Fruit fly (Drosophila melanogaster) whole organism: ENCODE data around the gene haf.

Experiments used
- CG8478 ChIP-seq: fragments of >200 bp; optimal IDR thresholded peaks from 2 replicates; lab custom pipeline; 2018; ENCODE audit warnings: inconsistent platforms
- Dll ChIP-seq: fragments of >200 bp; optimal IDR thresholded peaks from 2 replicates; lab custom pipeline; 2017
- EcR ChIP-seq, 2 experiments: fragments of >200 bp; optimal IDR thresholded peaks; 2 replicates each; lab custom pipeline; 2017; ENCODE audit warnings: missing biosample characterization in 2 of 2, missing genetic modification characterization in 2 of 2, missing genetic modification reagents in 2 of 2
- pan ChIP-seq: fragments of >200 bp; optimal IDR thresholded peaks from 2 replicates; lab custom pipeline; 2017
- psq ChIP-seq: fragments of >200 bp; optimal IDR thresholded peaks from 2 replicates; lab custom pipeline; 2017
- usp ChIP-seq: fragments of >200 bp; optimal IDR thresholded peaks from 2 replicates; lab custom pipeline; 2017; ENCODE audit warnings: missing biosample characterization, missing genetic modification characterization, mixed read lengths

Gene haf

DNA sequence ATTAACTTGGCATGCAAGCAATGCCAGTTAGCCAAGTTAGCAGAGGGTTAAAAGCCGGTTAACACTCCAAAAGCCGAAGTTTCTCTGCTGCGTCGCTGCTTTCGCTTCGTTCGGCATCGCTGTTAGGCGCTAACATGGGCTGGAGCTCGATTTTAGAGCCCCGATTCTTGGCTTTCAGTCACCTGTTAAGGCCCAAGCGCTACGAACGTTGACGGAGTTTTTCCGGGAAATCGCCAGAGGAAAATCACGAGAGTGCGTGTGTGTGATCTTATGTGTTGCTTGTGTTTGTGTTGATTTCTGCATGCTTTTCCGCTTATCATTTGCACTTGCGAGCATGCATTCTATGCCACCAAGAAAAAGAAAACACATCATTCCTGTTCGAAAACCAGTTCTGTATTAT is at the start of gene haf:
Gene haf, plus strand, starts transcription at position 176 of the 400 bp plus-strand sequence.
- TF ChIP-seq usp (GFP tag; lab: Kevin White, UChicago) (no peak), CG8478 (lab: Kevin White, UChicago) (no peak), pan (no peak), EcR (GFP tag; optimal IDR thresholded peaks at IDR 0.05; lab: Kevin White, UChicago) (no peak), psq (lab: Kevin White, UChicago) (no peak), Dll (lab: Kevin White, UChicago) (no peak)

DNA sequence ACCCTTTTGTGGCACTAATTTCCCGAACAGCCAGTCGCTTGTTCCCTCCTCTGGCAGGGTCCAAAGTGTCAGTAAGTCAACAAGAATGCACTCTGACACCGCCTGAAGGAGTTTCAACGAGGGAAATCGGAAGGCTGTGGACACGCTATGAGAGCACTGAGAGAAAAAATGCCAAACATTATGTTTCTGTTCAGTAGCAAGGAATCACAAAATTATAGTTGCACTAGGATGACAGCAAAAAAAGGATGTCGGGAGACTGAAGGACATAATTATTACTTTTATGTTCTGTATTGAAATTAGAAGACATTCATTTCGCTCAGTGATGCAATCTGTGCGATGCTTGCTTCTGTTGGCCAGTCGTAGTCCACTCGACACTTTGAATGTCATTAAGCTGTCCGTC is 45.2 kb upstream of the haf start:
- TF ChIP-seq usp (GFP tag; lab: Kevin White, UChicago) (no peak), CG8478 (lab: Kevin White, UChicago) (no peak), Dll (lab: Kevin White, UChicago) (no peak), pan (no peak), psq (lab: Kevin White, UChicago) (no peak), EcR (GFP tag; optimal IDR thresholded peaks at IDR 0.05; lab: Kevin White, UChicago) (no peak)

DNA sequence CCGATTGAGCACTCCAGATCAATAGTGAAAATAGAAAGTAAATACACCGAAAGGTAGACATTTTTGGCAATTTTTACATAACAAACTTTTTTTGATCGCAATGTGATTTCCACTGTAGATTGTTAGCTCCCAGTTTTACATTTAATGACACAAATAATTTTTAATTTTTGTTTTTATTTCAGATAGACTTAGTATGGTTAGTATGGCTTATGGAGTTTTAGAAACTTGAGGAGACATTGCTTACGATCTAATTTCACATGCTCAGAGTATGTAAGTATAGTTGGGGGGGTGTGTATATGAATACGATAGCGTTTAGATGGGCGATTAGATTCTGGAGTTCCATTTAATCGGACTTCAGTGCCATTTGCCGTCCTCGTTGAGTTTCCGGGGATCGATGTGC is 37.6 kb upstream of the haf start, which contains the start of gene CG18132:
Gene CG18132, minus strand, starts transcription at position 101 of the 400 bp plus-strand sequence.
- no peak for TF ChIP-seq Dll (lab: Kevin White, UChicago)
- TF ChIP-seq pan = no peak
- TF ChIP-seq usp (GFP tag; lab: Kevin White, UChicago) = no peak
- TF ChIP-seq CG8478 (lab: Kevin White, UChicago) = no peak
- no peak for TF ChIP-seq EcR (GFP tag; optimal IDR thresholded peaks at IDR 0.05; lab: Kevin White, UChicago)
- no peak for TF ChIP-seq psq (lab: Kevin White, UChicago)

DNA sequence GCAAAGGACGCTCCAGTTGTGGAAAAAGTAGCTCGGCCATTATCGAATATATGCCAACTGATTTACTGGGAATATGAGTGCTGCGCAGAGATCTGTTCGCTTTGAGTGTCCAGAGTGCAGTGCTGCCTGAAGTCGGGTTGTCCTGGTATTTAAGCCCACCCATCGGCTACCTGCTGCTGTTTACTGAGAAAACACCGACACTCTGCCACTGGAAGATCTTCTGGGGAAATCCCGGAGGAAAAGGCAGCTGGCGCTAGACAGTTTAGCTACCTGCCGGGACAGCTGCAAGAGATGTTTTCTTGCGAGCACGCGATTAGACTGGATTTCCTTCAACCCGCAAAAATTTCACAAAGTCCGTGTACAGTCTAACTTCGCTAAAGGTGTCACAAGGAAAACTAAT is 36.9 kb upstream of the haf start, which contains the start of gene halo:
Gene halo, minus strand, starts transcription at position 127 of the 400 bp plus-strand sequence.
- no peak for TF ChIP-seq EcR (GFP tag; optimal IDR thresholded peaks at IDR 0.05; lab: Kevin White, UChicago)

DNA sequence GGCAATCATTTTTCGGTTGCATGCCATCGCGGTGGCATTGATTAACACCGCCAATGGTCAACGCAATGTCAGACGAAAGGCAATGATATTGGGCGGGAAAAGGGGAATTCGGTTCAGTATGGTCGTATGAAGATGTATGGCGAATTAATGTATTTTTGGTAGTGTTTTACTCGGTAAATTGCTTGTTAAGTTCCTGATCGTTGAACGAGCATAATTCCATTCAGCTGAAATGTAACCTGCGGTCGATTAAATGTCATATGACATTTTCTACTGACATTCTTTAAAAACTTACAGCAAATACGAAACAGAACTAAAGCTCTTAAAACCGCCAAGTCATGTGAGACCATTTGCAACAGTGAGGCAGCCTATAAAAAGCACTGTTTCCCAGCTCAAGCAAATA is 34.7 kb upstream of the haf start, which contains the start of gene Or22a:
Gene Or22a, plus strand, starts transcription at position 301 of the 400 bp plus-strand sequence.
- TF ChIP-seq pan (no peak), Dll (lab: Kevin White, UChicago) (no peak), CG8478 (lab: Kevin White, UChicago) (no peak), usp (GFP tag; lab: Kevin White, UChicago) (no peak), psq (lab: Kevin White, UChicago) (no peak), EcR (GFP tag; optimal IDR thresholded peaks at IDR 0.05; lab: Kevin White, UChicago) (no peak)

DNA sequence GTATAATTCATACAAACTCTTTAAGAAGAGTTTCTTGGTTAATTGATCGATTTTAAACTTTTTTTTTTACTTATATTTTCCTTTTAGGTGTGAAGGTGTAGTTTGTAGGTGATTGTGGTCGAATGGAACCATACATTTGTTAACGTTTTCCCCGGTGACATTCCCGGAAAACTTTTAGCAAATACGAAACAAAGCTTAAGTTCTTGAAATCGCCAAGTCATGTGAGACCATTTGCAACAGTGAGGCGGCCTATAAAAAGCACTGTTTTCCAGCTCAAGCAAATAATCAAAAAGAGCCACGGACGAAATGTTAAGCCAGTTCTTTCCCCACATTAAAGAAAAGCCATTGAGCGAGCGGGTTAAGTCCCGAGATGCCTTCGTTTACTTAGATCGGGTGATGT is 32.5 kb upstream of the haf start, which contains the start of gene Or22b:
Gene Or22b, plus strand, starts transcription at position 301 of the 400 bp plus-strand sequence.
- no peak for TF ChIP-seq pan
- no peak for TF ChIP-seq EcR (GFP tag; optimal IDR thresholded peaks at IDR 0.05; lab: Kevin White, UChicago)
- TF ChIP-seq Dll (lab: Kevin White, UChicago) = no peak
- no peak for TF ChIP-seq CG8478 (lab: Kevin White, UChicago)
- TF ChIP-seq psq (lab: Kevin White, UChicago) = no peak
- no peak for TF ChIP-seq usp (GFP tag; lab: Kevin White, UChicago)

DNA sequence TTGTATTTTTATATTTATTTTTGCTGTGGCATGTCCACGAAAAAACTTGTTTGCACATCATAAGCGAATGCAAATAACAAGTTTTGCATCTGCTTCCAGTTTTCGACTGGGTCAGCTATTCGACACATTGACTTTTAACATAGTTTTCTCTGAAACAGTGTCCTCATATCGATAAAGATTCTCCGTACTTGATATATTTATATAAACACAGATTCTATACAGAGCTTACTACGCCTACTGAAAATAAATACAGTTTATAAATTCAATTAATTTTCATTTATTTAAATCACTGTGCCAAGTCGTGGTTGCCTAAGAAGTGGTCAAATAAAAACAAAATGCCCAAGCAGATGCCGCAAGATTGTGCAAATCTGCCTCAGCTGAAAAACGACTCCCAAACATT is 19.7 kb upstream of the haf start:
- no peak for TF ChIP-seq EcR (GFP tag; optimal IDR thresholded peaks at IDR 0.05; lab: Kevin White, UChicago)
- TF ChIP-seq pan = no peak
- TF ChIP-seq Dll (lab: Kevin White, UChicago) = no peak
- no peak for TF ChIP-seq psq (lab: Kevin White, UChicago)
- TF ChIP-seq CG8478 (lab: Kevin White, UChicago) = no peak
- no peak for TF ChIP-seq usp (GFP tag; lab: Kevin White, UChicago)

DNA sequence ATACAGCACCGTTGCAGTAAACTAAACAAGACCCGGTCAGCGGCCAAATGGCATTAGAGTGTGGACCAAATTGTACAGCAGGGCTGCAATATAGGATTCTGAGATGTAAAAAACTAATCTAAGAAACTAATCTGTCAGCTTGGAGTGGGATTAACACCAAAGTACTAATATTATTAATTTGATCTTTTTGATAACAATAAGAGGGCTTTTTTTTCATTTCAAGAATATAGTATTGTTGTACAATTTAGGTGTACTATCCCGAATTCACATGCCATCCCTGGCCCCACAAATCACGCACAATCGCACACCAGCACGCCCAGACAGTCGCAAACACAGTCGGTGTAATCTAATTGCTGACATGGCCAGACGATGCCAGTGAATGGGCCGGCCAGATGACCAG is 16.8 kb upstream of the haf start:
- TF ChIP-seq psq (lab: Kevin White, UChicago) = no peak
- TF ChIP-seq EcR (GFP tag; optimal IDR thresholded peaks at IDR 0.05; lab: Kevin White, UChicago) = no peak

DNA sequence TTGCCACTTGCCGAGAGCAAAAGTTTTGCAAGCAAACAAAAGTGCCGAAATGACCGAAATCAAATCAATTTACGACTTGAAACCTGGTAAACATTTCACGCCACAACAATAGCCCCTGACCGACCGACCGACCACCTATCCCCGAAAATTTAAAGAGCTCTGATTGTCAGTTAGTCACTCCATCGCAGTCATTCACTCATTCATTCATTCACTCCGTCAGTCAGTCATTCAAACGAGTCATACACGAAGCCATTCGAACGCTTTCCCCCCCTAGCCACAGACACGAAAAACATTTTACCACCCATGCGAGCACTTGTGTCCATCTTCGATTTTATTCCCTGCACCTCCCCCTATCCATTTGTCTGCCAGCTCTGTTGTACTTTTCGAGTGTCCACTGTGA is 7.1 kb upstream of the haf start:
- TF ChIP-seq CG8478 (lab: Kevin White, UChicago) (no peak), pan (no peak), Dll (lab: Kevin White, UChicago) (no peak), EcR (GFP tag; optimal IDR thresholded peaks at IDR 0.05; lab: Kevin White, UChicago) (no peak), psq (lab: Kevin White, UChicago) (no peak), usp (GFP tag; lab: Kevin White, UChicago) (no peak)

DNA sequence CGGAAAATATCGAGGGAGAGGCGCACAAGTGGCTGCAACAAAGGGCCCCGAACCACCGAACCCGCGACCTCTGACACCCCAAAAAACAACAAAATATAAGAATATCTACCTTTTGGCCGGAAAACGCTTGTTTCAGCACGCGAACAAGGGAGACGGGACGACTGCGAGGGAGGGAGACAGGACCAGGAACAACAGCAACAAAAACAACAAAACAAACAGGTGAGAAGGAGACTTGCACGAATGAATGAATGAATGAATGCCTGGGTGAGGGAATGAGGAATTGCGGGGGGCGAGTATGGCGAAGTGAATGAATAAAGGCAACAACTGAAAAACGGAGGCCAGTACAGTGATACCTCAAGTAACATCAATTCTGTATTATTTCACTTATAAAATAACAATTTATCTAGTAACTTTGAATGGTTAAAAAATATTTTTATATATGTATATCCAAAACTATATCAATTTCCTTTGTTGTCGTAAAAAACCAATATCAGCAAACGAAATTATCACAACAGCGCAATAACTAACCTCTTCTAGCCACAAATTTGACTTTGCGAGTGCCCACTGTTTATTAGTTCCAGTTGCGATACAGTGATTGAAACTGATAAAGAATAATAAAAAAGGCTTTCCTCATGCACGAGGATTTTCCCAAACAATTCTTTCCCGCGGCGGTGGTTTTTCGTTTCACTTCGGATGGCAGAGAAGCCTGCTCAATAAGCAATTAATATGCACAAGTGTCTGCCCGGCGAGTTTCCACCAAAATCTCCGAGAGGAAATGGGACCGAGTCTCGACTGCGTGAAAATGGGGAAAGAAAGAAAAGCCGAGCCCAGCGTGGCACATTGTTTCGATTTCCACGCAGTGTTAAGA is 2.0 kb downstream of the haf start:
- TF ChIP-seq Dll (lab: Kevin White, UChicago) = no peak
- no peak for TF ChIP-seq EcR (GFP tag; optimal IDR thresholded peaks at IDR 0.05; lab: Kevin White, UChicago)
- TF ChIP-seq psq (lab: Kevin White, UChicago) = no peak
- no peak for TF ChIP-seq CG8478 (lab: Kevin White, UChicago)
- no peak for TF ChIP-seq pan
- no peak for TF ChIP-seq usp (GFP tag; lab: Kevin White, UChicago)

DNA sequence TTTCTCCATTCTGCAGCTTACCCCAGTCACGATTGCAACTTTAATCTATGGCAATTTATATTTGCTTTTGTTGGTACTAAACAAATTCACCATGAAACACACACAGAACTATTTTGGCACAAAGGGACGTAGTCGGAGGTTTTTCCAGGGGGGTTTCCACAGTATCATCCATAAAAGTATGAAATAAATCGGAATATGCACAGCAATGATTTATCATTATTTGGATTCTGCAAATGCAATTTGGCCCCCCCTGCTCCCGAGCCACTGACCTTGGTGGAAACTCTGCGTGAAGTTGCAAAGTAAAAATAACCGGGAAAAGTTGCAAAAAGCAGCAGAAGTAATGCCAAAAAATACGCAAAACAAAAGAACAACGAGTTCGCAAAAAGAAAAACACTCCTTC is 3.0 kb downstream of the haf start:
- no peak for TF ChIP-seq EcR (GFP tag; optimal IDR thresholded peaks at IDR 0.05; lab: Kevin White, UChicago)
- no peak for TF ChIP-seq Dll (lab: Kevin White, UChicago)
- TF ChIP-seq CG8478 (lab: Kevin White, UChicago) = no peak
- no peak for TF ChIP-seq psq (lab: Kevin White, UChicago)
- no peak for TF ChIP-seq usp (GFP tag; lab: Kevin White, UChicago)
